Worm (Caenorhabditis elegans) whole organism, L4/young adult: ENCODE measurements around the gene F01D5.7.

Source experiments
- W03F9.2 ChIP-seq: fragments of 150-350 bp; optimal IDR thresholded peaks from 2 replicates; lab custom pipeline; 2014; ENCODE audit warnings: missing biosample characterization, missing genetic modification characterization
- him-1 ChIP-seq: sonication (generic microtip); optimal IDR thresholded peaks from 2 replicates; lab custom pipeline; 2016; ENCODE audit warnings: missing genotype, missing genetic modification reagents, missing genetic modification characterization, missing compliant biosample characterization

ce11 chrII:14051474-14051934 lies 43.0 kb downstream of the F01D5.7 start:
- TF ChIP-seq W03F9.2 (tag; lab: Kevin White, UChicago) (no peak), him-1 (no peak)
